Fruit fly (Drosophila melanogaster) whole organism, prepupa: ENCODE results near the gene CG5402.

ENCODE experiments used
- CG10631 ChIP-seq: fragments of 200-800 bp; sonication (Bioruptor generic); optimal IDR thresholded peaks from 2 replicates; lab custom pipeline; 2016; ENCODE audit warnings: missing biosample characterization, missing genetic modification characterization
- CG11294 ChIP-seq: fragments of 200-800 bp; sonication (Bioruptor generic); IDR thresholded peaks from 2 replicates; pipeline ENCODE4 v1.3.6; 2022; ENCODE audit warnings: missing biosample characterization, missing genetic modification characterization
- CG11762 ChIP-seq: fragments of 200-800 bp; sonication (Bioruptor generic); optimal IDR thresholded peaks from 3 replicates; lab custom pipeline; 2016; ENCODE audit warnings: missing biosample characterization, missing genetic modification characterization; ENCODE audit not compliant: insufficient read depth
- CG11902 ChIP-seq: fragments of 200-800 bp; sonication (Bioruptor generic); optimal IDR thresholded peaks from 3 replicates; lab custom pipeline; 2016; ENCODE audit warnings: missing biosample characterization, missing genetic modification characterization
- CG1621 ChIP-seq: fragments of 200-800 bp; sonication (Bioruptor generic); optimal IDR thresholded peaks from 3 replicates; lab custom pipeline; 2018; ENCODE audit warnings: missing biosample characterization, mild to moderate bottlenecking, missing genetic modification characterization
- CG3032 ChIP-seq: fragments of 200-800 bp; optimal IDR thresholded peaks from 2 replicates; lab custom pipeline; 2019; ENCODE audit warnings: missing biosample characterization, mild to moderate bottlenecking, missing genetic modification characterization, moderate library complexity
- CG31627 ChIP-seq: fragments of 200-800 bp; sonication (Bioruptor generic); optimal IDR thresholded peaks from 3 replicates; lab custom pipeline; 2016; ENCODE audit warnings: missing biosample characterization, missing genetic modification characterization
- CG32006 ChIP-seq: fragments of 200-800 bp; sonication (Bioruptor generic); optimal IDR thresholded peaks from 3 replicates; lab custom pipeline; 2017; ENCODE audit warnings: missing biosample characterization, mild to moderate bottlenecking, missing genetic modification characterization
- CG3919 ChIP-seq: fragments of 200-800 bp; sonication (Bioruptor generic); optimal IDR thresholded peaks from 3 replicates; lab custom pipeline; 2016; ENCODE audit warnings: missing biosample characterization, missing genetic modification characterization
- CG7368 ChIP-seq: fragments of 200-800 bp; sonication (Bioruptor generic); optimal IDR thresholded peaks from 3 replicates; lab custom pipeline; 2016; ENCODE audit warnings: missing biosample characterization, missing genetic modification characterization
- CG8319 ChIP-seq: fragments of 200-800 bp; sonication (Bioruptor generic); optimal IDR thresholded peaks from 3 replicates; lab custom pipeline; 2016; ENCODE audit warnings: missing biosample characterization, missing genetic modification characterization
- Eip75B ChIP-seq: fragments of 200-800 bp; sonication (Bioruptor generic); optimal IDR thresholded peaks from 3 replicates; lab custom pipeline; 2016; ENCODE audit warnings: missing biosample characterization, missing genetic modification characterization
- dsx ChIP-seq: fragments of 200-800 bp; optimal IDR thresholded peaks from 3 replicates; lab custom pipeline; 2019; ENCODE audit warnings: missing biosample characterization, mild to moderate bottlenecking, missing genetic modification characterization, moderate library complexity; ENCODE audit not compliant: poor library complexity, severe bottlenecking
- eg ChIP-seq: fragments of 200-800 bp; sonication (Bioruptor generic); IDR thresholded peaks from 3 replicates; pipeline ENCODE4 v1.3.6; 2022; ENCODE audit warnings: missing biosample characterization, missing genetic modification characterization
- fd59A ChIP-seq: fragments of 200-800 bp; sonication (Bioruptor generic); optimal IDR thresholded peaks from 2 replicates; lab custom pipeline; 2017; ENCODE audit warnings: missing biosample characterization, mild to moderate bottlenecking, missing genetic modification characterization, missing genetic modification reagents

CG5402 gene

DNA sequence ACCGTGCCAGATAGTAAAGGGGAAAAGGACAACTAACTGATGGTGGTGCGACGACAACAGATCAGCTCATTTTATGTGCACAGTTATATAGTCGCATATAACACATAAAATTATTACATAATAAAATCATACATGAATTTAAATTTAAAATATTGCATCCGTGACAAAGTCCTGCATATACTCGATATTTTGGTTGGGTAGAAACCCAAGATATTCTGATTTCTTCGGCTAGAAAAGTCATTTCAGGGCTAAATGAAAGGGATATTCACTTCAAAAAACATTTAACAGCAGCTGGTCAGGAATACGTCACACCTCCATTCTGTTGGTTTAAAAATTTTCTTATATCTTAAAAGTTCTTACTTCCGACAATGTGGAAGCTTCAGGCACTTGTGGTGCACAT lies 38.9 kb downstream of the CG5402 start, which contains the start of gene CG13978:
TSS of gene CG13978 (plus strand) at position 301 of the 400 bp plus-strand sequence.
- TF ChIP-seq CG3919 (GFP tag; lab: Kevin White, UChicago) (no peak), dsx (GFP tag; lab: Kevin White, UChicago) (no peak), CG10631 (GFP tag; lab: Kevin White, UChicago) (no peak), eg (GFP tag; lab: Robert Waterston, UW) (no peak), CG32006 (GFP tag; lab: Kevin White, UChicago) (no peak), CG1621 (tag; lab: Kevin White, UChicago) (no peak), fd59A (GFP tag; lab: Kevin White, UChicago) (no peak), CG11294 (GFP tag; lab: Robert Waterston, UW) (no peak), Eip75B (GFP tag; lab: Kevin White, UChicago) (no peak), CG3032 (no peak), CG7368 (GFP tag; lab: Kevin White, UChicago) (no peak), CG11902 (GFP tag; lab: Kevin White, UChicago) (no peak), CG8319 (GFP tag; lab: Kevin White, UChicago) (no peak)

DNA sequence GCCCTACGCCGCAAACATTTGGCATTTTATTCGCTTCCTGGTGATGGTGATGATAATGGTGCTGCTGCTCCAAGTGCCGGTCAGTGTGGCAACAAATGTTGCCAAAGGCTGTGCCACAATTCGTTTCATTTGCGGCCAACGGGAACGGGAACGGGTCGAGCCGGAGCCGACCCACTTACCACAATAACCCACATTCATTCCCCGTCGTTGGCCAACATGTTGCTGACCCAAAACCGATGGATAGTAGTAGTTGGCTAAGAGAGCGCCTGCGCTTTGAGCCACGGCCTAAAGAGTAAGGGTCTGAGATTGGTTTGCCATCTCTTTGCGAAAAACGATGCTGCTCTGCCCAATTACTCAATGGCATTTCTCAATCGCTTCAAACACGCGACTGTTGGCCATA lies 39.8 kb downstream of the CG5402 start:
- no peak for TF ChIP-seq CG10631 (GFP tag; lab: Kevin White, UChicago)
- no peak for TF ChIP-seq CG31627 (GFP tag; lab: Kevin White, UChicago)
- no peak for TF ChIP-seq CG11762 (GFP tag; lab: Kevin White, UChicago)
